Worm (Caenorhabditis elegans) whole organism, dauer: ENCODE data around the gene pgp-4.

Source experiments
- unc-62 ChIP-seq: sonication (generic microtip); optimal IDR thresholded peaks from 2 replicates; lab custom pipeline; 2017; ENCODE audit warnings: missing biosample characterization, missing genetic modification reagents, missing genetic modification characterization

Gene pgp-4

DNA sequence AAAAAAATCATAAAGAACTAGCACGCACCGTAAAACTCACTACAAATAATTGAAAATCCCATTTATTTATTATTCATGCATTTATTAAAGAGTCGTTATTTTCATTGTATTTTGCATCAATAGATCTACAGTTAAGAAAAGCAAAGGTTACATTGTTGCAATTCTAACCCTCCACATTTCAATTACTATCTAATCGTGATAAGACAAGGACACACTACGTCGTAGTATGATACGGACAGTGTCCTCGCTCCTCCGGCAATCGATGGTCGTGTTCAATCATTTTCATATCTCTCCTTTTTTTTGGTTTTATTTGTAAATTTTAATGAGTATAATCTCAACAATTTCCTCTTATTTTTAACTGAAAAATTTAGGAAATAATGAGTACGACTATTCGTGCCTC lies 35.3 kb downstream of the pgp-4 start, which contains the start of gene prx-12:
TSS of gene prx-12 (plus strand) at position 371 of the 400 bp plus-strand sequence.
- no peak for TF ChIP-seq unc-62 (GFP tag; lab: Kevin White, UChicago)

DNA sequence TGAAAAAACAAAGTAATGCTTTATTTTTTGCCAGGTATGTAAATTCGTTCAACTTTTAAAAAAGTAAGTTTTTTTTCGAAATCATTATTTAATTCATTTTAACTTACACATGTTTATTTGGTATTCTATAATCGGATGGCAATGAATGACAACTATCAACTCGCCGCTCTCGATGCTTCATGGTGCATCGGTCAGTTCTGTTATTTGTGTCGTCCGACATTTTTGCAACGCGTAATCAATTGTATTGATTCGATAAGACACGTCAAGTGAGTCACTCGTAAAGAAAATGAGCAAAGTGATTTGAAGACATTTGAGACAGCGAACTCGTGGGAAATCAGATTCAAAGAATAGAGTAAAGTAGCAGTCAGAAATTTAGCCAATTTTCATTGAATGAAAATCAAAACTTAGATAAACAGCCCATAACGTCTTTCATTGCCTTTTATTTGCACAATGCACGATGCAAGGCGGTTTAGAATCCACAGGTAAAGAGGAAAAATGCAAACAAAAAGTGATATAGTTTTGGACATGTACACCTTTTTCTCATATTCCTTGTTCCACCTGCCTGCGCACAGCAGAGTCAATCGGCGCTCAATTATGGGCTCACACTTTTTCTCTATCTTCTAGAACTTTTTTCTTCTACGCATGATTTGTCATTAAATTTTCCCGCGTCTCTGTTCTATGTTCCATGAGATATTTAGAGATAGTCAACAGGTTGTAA lies 43.0 kb downstream of the pgp-4 start:
- TF ChIP-seq unc-62 (GFP tag; lab: Kevin White, UChicago): no peak

DNA sequence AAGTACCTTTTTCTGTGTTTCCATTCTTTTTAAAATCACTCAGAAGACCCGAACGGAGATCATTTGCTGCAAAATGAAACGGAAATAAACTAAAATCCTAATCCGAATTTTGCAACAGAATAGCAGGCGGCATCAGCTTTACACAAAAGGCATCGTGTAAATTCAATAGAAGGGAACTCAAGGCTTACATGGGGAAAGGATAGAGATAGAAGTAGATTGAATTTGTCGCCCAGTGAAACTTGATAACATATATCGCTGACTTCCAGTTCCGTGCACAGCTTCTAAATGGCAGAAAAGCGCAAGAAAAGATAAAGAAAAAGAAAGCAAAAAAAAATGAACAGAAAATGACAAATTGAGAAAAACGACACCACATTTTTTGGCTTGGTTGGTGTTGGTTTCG lies 48.3 kb downstream of the pgp-4 start, which contains the start of gene slo-2:
TSS of gene slo-2 (minus strand) at position 24 of the 400 bp plus-strand sequence.
- no peak for TF ChIP-seq unc-62 (GFP tag; lab: Kevin White, UChicago)

DNA sequence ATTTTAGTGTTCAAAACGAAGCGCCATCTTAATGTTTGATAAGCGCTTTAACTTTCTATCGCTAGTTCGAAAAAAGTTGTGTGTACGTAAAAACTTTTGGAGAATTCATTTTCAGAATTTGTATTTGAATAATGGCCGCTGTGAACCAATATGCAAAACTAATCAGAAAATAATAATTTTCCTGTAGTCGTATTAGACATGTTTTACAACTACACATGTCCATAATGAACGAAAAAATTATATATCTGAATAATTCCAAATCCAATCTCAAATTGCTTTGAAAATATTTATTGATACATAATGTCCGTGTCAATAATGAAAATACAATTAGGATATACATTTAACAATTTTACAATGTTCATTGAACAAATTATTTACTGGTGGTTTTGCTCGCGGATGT lies 49.2 kb downstream of the pgp-4 start:
- no peak for TF ChIP-seq unc-62 (GFP tag; lab: Kevin White, UChicago)

DNA sequence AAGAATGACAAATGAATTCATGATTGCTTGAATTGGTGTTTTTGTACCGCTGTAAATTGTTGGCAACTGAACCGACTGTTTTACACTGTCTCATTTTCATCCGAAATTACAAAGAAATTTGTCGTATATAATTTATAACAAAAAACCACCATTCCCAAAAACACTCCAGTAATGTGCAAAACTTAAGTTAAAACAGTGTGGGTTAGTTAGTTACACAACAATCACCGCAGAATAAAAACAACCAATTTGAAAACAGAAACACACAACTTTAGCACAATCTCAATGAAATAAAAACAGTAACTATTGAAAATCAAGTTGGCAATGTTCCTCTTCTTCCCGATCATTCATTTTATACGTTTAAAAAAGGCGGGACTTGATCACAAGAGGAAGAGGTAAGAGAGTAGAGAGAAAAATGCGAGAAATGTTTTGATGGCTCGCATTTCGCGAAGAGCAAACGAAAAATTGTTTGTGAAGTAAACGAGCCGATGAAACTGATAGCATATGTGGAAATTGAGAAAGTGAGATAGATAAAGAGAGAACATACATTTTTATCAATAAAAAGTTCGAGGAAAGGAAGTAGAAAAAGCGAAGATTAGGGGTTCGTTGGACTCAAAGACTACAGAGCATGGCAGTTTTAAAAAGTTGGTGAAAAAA lies 50.2 kb downstream of the pgp-4 start, which contains the start of gene F08B12.4:
TSS of gene F08B12.4 (minus strand) at position 51 of the 654 bp plus-strand sequence.
- no peak for TF ChIP-seq unc-62 (GFP tag; lab: Kevin White, UChicago)

DNA sequence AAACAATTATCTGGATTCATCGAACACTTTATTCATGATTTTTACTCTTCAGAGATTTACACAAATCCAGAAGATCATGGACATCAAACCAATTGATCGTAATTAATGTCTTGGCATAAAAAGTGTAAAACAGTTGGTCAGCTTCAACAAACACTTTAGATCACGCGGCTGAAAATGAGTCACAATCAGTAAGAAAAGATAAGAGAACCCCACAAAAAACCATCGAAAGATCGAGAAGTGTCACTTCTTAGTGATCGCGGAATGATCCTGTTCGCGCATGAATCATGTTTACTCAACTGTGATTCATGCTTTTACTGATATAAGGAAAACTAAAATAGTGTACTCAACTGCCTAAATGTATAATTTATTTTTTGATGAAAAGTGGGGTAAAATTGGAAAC lies 51.8 kb downstream of the pgp-4 start:
- no peak for TF ChIP-seq unc-62 (GFP tag; lab: Kevin White, UChicago)

DNA sequence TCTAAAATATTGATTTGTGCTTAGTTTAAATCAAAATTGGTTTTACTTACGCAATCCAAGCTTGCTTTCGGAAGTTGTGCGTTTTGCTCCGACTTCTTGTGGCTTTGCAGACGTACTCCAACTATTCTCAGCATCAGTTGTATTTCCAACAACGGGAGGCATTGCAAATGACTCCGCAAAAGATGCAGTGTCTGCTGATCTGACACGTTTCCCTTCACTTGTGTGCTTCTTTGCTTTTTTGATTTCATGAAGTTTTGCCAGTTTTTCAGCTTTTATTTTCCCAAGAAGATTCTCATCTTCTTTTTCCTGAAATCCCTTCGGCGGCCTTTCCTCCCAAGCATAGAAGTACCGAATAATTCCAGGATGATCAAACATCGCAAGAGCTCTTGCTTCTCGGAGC lies 54.1 kb downstream of the pgp-4 start:
- TF ChIP-seq unc-62 (GFP tag; lab: Kevin White, UChicago): no peak
